Fruit fly (Drosophila melanogaster) whole organism, prepupa: ENCODE results near the gene CG34130.

Source experiments
- CG10631 ChIP-seq: fragments of 200-800 bp; sonication (Bioruptor generic); optimal IDR thresholded peaks from 2 replicates; lab custom pipeline; 2016; ENCODE audit warnings: missing biosample characterization, missing genetic modification characterization
- CG11294 ChIP-seq: fragments of 200-800 bp; sonication (Bioruptor generic); IDR thresholded peaks from 2 replicates; pipeline ENCODE4 v1.3.6; 2022; ENCODE audit warnings: missing biosample characterization, missing genetic modification characterization
- CG11902 ChIP-seq: fragments of 200-800 bp; sonication (Bioruptor generic); optimal IDR thresholded peaks from 3 replicates; lab custom pipeline; 2016; ENCODE audit warnings: missing biosample characterization, missing genetic modification characterization
- CG15336 ChIP-seq: fragments of 200-800 bp; sonication (Bioruptor generic); IDR thresholded peaks from 2 replicates; pipeline ENCODE4 v1.3.6; 2022; ENCODE audit warnings: missing biosample characterization, missing genetic modification characterization
- CG1621 ChIP-seq: fragments of 200-800 bp; sonication (Bioruptor generic); optimal IDR thresholded peaks from 3 replicates; lab custom pipeline; 2018; ENCODE audit warnings: missing biosample characterization, mild to moderate bottlenecking, missing genetic modification characterization
- CG32006 ChIP-seq: fragments of 200-800 bp; sonication (Bioruptor generic); optimal IDR thresholded peaks from 3 replicates; lab custom pipeline; 2017; ENCODE audit warnings: missing biosample characterization, mild to moderate bottlenecking, missing genetic modification characterization
- CG34406 ChIP-seq: fragments of 200-800 bp; sonication (Bioruptor generic); optimal IDR thresholded peaks from 3 replicates; lab custom pipeline; 2016; ENCODE audit warnings: missing biosample characterization, missing genetic modification characterization
- CG3919 ChIP-seq: fragments of 200-800 bp; sonication (Bioruptor generic); optimal IDR thresholded peaks from 3 replicates; lab custom pipeline; 2016; ENCODE audit warnings: missing biosample characterization, missing genetic modification characterization
- CG4318 ChIP-seq: fragments of 200-800 bp; sonication (Bioruptor generic); optimal IDR thresholded peaks from 3 replicates; lab custom pipeline; 2017; ENCODE audit warnings: missing biosample characterization, mild to moderate bottlenecking, missing genetic modification characterization
- CG6276 ChIP-seq: fragments of 200-800 bp; sonication (Bioruptor generic); optimal IDR thresholded peaks from 2 replicates; lab custom pipeline; 2017; ENCODE audit warnings: missing biosample characterization, mild to moderate bottlenecking, missing genetic modification characterization
- CG8119 ChIP-seq: fragments of 200-800 bp; sonication (Bioruptor generic); IDR thresholded peaks from 3 replicates; pipeline ENCODE4 v1.3.6; 2022; ENCODE audit warnings: missing biosample characterization, missing genetic modification characterization
- CG8319 ChIP-seq: fragments of 200-800 bp; sonication (Bioruptor generic); optimal IDR thresholded peaks from 3 replicates; lab custom pipeline; 2016; ENCODE audit warnings: missing biosample characterization, missing genetic modification characterization
- CG9139 ChIP-seq: fragments of 200-800 bp; sonication (Bioruptor generic); optimal IDR thresholded peaks from 3 replicates; lab custom pipeline; 2017; ENCODE audit warnings: missing biosample characterization, mild to moderate bottlenecking, missing genetic modification characterization
- Eip75B ChIP-seq: fragments of 200-800 bp; sonication (Bioruptor generic); optimal IDR thresholded peaks from 3 replicates; lab custom pipeline; 2016; ENCODE audit warnings: missing biosample characterization, missing genetic modification characterization
- Eip78C ChIP-seq: fragments of 200-800 bp; sonication (Bioruptor generic); peaks from one replicate; lab custom pipeline; 2016; ENCODE audit warnings: missing biosample characterization, missing genetic modification characterization
- Eip93F ChIP-seq: fragments of 200-800 bp; sonication (Bioruptor generic); optimal IDR thresholded peaks from 2 replicates; lab custom pipeline; 2016; ENCODE audit warnings: missing biosample characterization, mild to moderate bottlenecking, missing genetic modification characterization
- Ets21C ChIP-seq: fragments of 200-800 bp; sonication (Bioruptor generic); optimal IDR thresholded peaks from 3 replicates; lab custom pipeline; 2016; ENCODE audit warnings: missing biosample characterization, missing genetic modification characterization
- Gug ChIP-seq: fragments of 200-800 bp; sonication (Bioruptor generic); IDR thresholded peaks from 2 replicates; pipeline ENCODE4 v1.3.6; 2022; ENCODE audit warnings: missing biosample characterization, missing genetic modification characterization
- Hr38 ChIP-seq: sonication (Bioruptor generic); optimal IDR thresholded peaks from 2 replicates; lab custom pipeline; 2016; ENCODE audit warnings: missing biosample characterization, missing genetic modification characterization
- Hr39 ChIP-seq: fragments of 200-800 bp; sonication (Bioruptor generic); optimal IDR thresholded peaks from 2 replicates; lab custom pipeline; 2016; ENCODE audit warnings: missing biosample characterization, missing genetic modification characterization
- Lpt ChIP-seq: fragments of 200-800 bp; sonication (Bioruptor generic); optimal IDR thresholded peaks from 3 replicates; lab custom pipeline; 2016; ENCODE audit warnings: missing biosample characterization, missing genetic modification characterization
- Met ChIP-seq: fragments of 200-800 bp; sonication (Bioruptor generic); optimal IDR thresholded peaks from 3 replicates; lab custom pipeline; 2016; ENCODE audit warnings: missing biosample characterization, missing genetic modification characterization
- OdsH ChIP-seq: fragments of 200-800 bp; sonication (Bioruptor generic); optimal IDR thresholded peaks from 3 replicates; lab custom pipeline; 2016; ENCODE audit warnings: missing biosample characterization, missing genetic modification characterization
- Smox ChIP-seq: fragments of 200-800 bp; sonication (Bioruptor generic); optimal IDR thresholded peaks from 3 replicates; lab custom pipeline; 2016; ENCODE audit warnings: missing biosample characterization, missing genetic modification characterization
- Sox14 ChIP-seq: fragments of 200-800 bp; sonication (Bioruptor generic); optimal IDR thresholded peaks from 3 replicates; lab custom pipeline; 2016; ENCODE audit warnings: missing biosample characterization, missing genetic modification characterization
- Sox15 ChIP-seq: fragments of 200-800 bp; sonication (Bioruptor generic); optimal IDR thresholded peaks from 3 replicates; lab custom pipeline; 2016; ENCODE audit warnings: missing biosample characterization, missing genetic modification characterization
- achi ChIP-seq: fragments of 200-800 bp; sonication (Bioruptor generic); optimal IDR thresholded peaks from 3 replicates; lab custom pipeline; 2016; ENCODE audit warnings: missing biosample characterization, missing genetic modification characterization
- acj6 ChIP-seq: fragments of 200-800 bp; sonication (Bioruptor generic); optimal IDR thresholded peaks from 3 replicates; lab custom pipeline; 2016; ENCODE audit warnings: missing biosample characterization, missing genetic modification characterization
- cyc ChIP-seq: fragments of 200-800 bp; sonication (Bioruptor generic); optimal IDR thresholded peaks from 3 replicates; lab custom pipeline; 2016; ENCODE audit warnings: missing biosample characterization, missing genetic modification characterization
- dac ChIP-seq: fragments of 200-800 bp; sonication (Bioruptor generic); optimal IDR thresholded peaks from 2 replicates; lab custom pipeline; 2017; ENCODE audit warnings: missing biosample characterization, mild to moderate bottlenecking, missing genetic modification characterization
- dsx ChIP-seq: fragments of 200-800 bp; optimal IDR thresholded peaks from 3 replicates; lab custom pipeline; 2019; ENCODE audit warnings: missing biosample characterization, mild to moderate bottlenecking, missing genetic modification characterization, moderate library complexity; ENCODE audit not compliant: poor library complexity, severe bottlenecking
- eg ChIP-seq: fragments of 200-800 bp; sonication (Bioruptor generic); IDR thresholded peaks from 3 replicates; pipeline ENCODE4 v1.3.6; 2022; ENCODE audit warnings: missing biosample characterization, missing genetic modification characterization
- esn ChIP-seq: fragments of 200-800 bp; sonication (Bioruptor generic); optimal IDR thresholded peaks from 2 replicates; lab custom pipeline; 2016; ENCODE audit warnings: missing biosample characterization, mild to moderate bottlenecking, missing genetic modification characterization, moderate library complexity
- fd85E ChIP-seq: fragments of 200-800 bp; sonication (Bioruptor generic); optimal IDR thresholded peaks from 3 replicates; lab custom pipeline; 2016; ENCODE audit warnings: missing biosample characterization, missing genetic modification characterization
- fkh ChIP-seq: fragments of 200-800 bp; sonication (Bioruptor generic); optimal IDR thresholded peaks from 3 replicates; lab custom pipeline; 2017; ENCODE audit warnings: missing biosample characterization, mild to moderate bottlenecking, missing genetic modification characterization, moderate library complexity
- lz ChIP-seq: fragments of 200-800 bp; sonication (Bioruptor generic); optimal IDR thresholded peaks from 3 replicates; lab custom pipeline; 2016; ENCODE audit warnings: missing biosample characterization, missing genetic modification characterization
- net ChIP-seq: fragments of 200-800 bp; sonication (Bioruptor generic); optimal IDR thresholded peaks from 3 replicates; lab custom pipeline; 2016; ENCODE audit warnings: missing biosample characterization, missing genetic modification characterization
- salr ChIP-seq, 2 experiments: fragments of 200-800 bp; sonication (Bioruptor generic); optimal IDR thresholded peaks; 3 replicates each; lab custom pipeline; 2016 to 2018; ENCODE audit warnings: missing biosample characterization in 2 of 2, missing genetic modification characterization in 2 of 2, mild to moderate bottlenecking in 1 of 2
- spab ChIP-seq: fragments of 200-800 bp; sonication (Bioruptor generic); optimal IDR thresholded peaks from 2 replicates; lab custom pipeline; 2017; ENCODE audit warnings: missing biosample characterization, mild to moderate bottlenecking, missing genetic modification characterization, missing genetic modification reagents
- ss ChIP-seq, 2 experiments: fragments of 200-800 bp; sonication (Bioruptor generic); optimal IDR thresholded peaks; 2 replicates in 1 of 2; 3 replicates in 1 of 2; lab custom pipeline; 2017 to 2018; ENCODE audit warnings: mild to moderate bottlenecking in 2 of 2, missing biosample characterization in 2 of 2, missing genetic modification characterization in 2 of 2, moderate library complexity in 1 of 2
- svp ChIP-seq: fragments of 200-800 bp; sonication (Bioruptor generic); peaks from one replicate; lab custom pipeline; 2016; ENCODE audit warnings: missing biosample characterization, missing genetic modification characterization
- vri ChIP-seq: fragments of 200-800 bp; sonication (Bioruptor generic); optimal IDR thresholded peaks from 3 replicates; lab custom pipeline; 2016; ENCODE audit warnings: missing biosample characterization, mild to moderate bottlenecking, missing genetic modification characterization

Gene CG34130

DNA sequence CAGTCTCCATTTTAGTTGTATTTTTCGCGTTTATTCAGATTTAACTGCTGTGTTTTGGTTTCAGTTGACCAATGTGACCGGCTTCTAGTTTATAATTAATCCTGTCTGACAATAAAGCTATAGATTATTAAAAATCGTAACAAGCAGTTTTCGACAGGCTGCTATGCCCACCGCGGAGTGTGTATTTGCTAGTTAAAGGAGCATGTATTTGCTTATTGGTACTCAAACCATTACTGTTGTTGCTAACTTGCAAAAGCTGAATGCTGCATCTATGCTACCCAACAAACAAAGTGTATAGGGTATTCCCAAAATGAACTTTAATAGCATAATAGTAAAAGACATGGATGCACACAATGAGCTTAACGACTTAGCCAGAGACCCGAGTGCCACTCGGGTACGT lies 1.1 kb downstream of the CG34130 start, which contains the start of gene CG6073 (continued):
- TF ChIP-seq Eip78C (no peak), net (no peak), CG3919 (no peak), achi (no peak), cyc (peak; percentile 19), OdsH (GFP tag; lab: Kevin White, UChicago) (no peak), Smox (GFP tag; lab: Kevin White, UChicago) (no peak), CG32006 (no peak), Sox15 (GFP tag; lab: Kevin White, UChicago) (no peak), vri (GFP tag; lab: Kevin White, UChicago) (no peak), spab (GFP tag; lab: Kevin White, UChicago) (no peak), dsx (GFP tag; lab: Kevin White, UChicago) (peak; percentile 33), Lpt (GFP tag; lab: Kevin White, UChicago) (no peak), CG15336 (no peak; the same call in 1 of the 2 replicates), CG8119 (no peak), fkh (GFP tag; lab: Kevin White, UChicago) (peak; percentile 76), acj6 (no peak), CG10631 (GFP tag; lab: Kevin White, UChicago) (no peak), CG8319 (GFP tag; lab: Kevin White, UChicago) (no peak), salr (GFP tag; optimal IDR thresholded peaks at IDR 0.05; lab: Kevin White, UChicago) (no peak), Gug (no peak), Eip93F (GFP tag; lab: Kevin White, UChicago) (no peak), Met (GFP tag; lab: Kevin White, UChicago) (no peak)

DNA sequence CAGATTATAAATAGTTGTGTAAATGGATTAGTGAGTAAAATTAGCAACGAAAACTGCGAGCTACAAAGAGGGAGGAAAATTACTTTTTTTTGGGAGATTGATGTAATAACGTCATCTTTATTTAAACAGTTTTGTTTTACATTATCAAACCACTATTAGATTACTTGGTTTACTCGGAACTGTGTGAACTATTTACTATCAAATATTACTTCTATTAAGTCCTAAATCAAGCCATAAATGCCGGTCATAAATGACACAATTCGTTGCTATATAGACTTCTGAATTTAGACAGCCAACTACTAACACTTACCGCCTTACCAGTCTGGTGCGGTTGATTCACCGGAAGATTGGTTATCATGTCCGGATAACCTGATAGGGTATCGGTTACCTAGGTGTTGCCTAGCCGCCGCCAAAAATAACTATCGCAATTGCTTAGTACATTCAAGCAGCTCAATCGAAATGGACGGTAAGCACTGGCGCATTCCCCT lies 4.5 kb downstream of the CG34130 start, which contains the start of gene CG31086:
Gene CG31086 (plus strand): TSS at position 51 of the 488 bp plus-strand sequence.
- TF ChIP-seq svp (GFP tag; lab: Kevin White, UChicago) (no peak), dac (no peak), eg (GFP tag; lab: Robert Waterston, UW) (no peak), CG34406 (GFP tag; lab: Kevin White, UChicago) (no peak), fd85E (GFP tag; lab: Kevin White, UChicago) (no peak), Eip93F (GFP tag; lab: Kevin White, UChicago) (no peak), lz (GFP tag; lab: Kevin White, UChicago) (no peak), CG11902 (GFP tag; lab: Kevin White, UChicago) (no peak), Sox14 (GFP tag; lab: Kevin White, UChicago) (no peak), CG10631 (GFP tag; lab: Kevin White, UChicago) (no peak), cyc (no peak), CG3919 (no peak), Hr38 (no peak), esn (GFP tag; lab: Kevin White, UChicago) (no peak), Eip75B (no peak), spab (GFP tag; lab: Kevin White, UChicago) (no peak), CG8119 (no peak), CG9139 (GFP tag; lab: Kevin White, UChicago) (no peak)

DNA sequence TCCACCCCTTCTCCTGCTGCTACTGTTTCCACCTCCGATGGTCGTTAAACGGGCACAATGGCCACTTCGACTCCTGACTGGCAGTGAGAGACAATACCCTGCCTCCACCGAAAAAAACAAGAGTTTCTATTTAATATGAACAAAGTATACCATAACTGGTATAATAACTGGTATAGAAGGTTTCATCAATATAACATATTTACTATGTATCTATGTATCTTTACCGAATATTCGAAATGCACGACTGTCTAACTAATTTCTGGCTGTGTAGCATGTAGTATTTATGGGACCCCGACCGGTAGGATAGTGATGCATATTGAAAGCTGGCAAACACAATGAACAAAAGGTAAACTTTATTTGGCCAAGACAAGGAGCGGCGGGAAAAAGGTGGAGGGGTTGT lies 7.8 kb downstream of the CG34130 start:
- TF ChIP-seq fd85E (GFP tag; lab: Kevin White, UChicago): no peak
- no peak for TF ChIP-seq CG34406 (GFP tag; lab: Kevin White, UChicago)
- no peak for TF ChIP-seq OdsH (GFP tag; lab: Kevin White, UChicago)
- TF ChIP-seq Hr39: no peak
- no peak for TF ChIP-seq lz (GFP tag; lab: Kevin White, UChicago)
- TF ChIP-seq CG11902 (GFP tag; lab: Kevin White, UChicago): no peak
- TF ChIP-seq fkh (GFP tag; lab: Kevin White, UChicago): no peak
- TF ChIP-seq Sox15 (GFP tag; lab: Kevin White, UChicago): no peak
- no peak for TF ChIP-seq CG11294 (GFP tag; lab: Robert Waterston, UW)
- TF ChIP-seq CG6276 (GFP tag; lab: Kevin White, UChicago): no peak
- TF ChIP-seq cyc: no peak
- no peak for TF ChIP-seq ss (GFP tag; optimal IDR thresholded peaks at IDR 0.05; lab: Kevin White, UChicago)
- no peak for TF ChIP-seq dsx (GFP tag; lab: Kevin White, UChicago)
- no peak for TF ChIP-seq CG1621 (tag; lab: Kevin White, UChicago)
- TF ChIP-seq CG3919: no peak
- TF ChIP-seq Ets21C: no peak
- no peak for TF ChIP-seq CG4318
- TF ChIP-seq net: no peak
- TF ChIP-seq Eip78C: no peak
- no peak for TF ChIP-seq CG32006
